Worm (Caenorhabditis elegans): ENCODE measurements around the gene rpoa-49.

DNA sequence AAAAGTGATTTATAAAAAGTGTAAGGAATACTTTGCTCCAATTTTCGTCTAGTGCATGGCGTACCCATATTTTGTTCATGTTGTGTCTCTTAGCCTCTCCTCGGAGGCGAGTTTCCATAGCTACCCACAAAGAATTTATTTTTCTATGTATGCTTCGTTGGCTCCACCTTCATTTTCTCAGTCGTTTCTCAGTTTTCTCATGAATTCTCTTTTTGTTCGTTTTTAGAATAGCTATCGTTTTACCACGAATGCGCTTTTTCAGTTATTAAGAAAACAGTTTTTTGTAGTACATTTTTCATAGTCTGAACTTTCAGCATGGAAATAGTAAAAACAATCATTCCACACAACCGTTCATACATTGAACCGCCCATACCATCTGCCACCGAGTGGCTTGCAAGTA lies 38.5 kb upstream of the rpoa-49 start, which contains the start of gene osta-1:
- TF ChIP-seq mdl-1 (tag; optimal IDR thresholded peaks at IDR 0.05) = no peak
- TF ChIP-seq snpc-4 (tag; optimal IDR thresholded peaks at IDR 0.05) = no peak
- TF ChIP-seq unc-62 (GFP tag; optimal IDR thresholded peaks at IDR 0.05) = no peak
- no peak for TF ChIP-seq blmp-1 (tag; optimal IDR thresholded peaks at IDR 0.05; ENCODE audit: insufficient read depth)
- no peak for TF ChIP-seq gmeb-1 (tag; optimal IDR thresholded peaks at IDR 0.05)
- no peak for TF ChIP-seq fos-1 (tag; optimal IDR thresholded peaks at IDR 0.05)
